Fruit fly (Drosophila melanogaster) whole organism, embryonic: Measurements from ENCODE around the gene Smox.

ENCODE experiments used
- CG10462 ChIP-seq: fragments of 200-800 bp; sonication (Bioruptor generic); optimal IDR thresholded peaks from 2 replicates; lab custom pipeline; 2016; ENCODE audit warnings: missing biosample characterization, missing genetic modification characterization
- CG12104 ChIP-seq: fragments of 200-800 bp; sonication (Bioruptor generic); optimal IDR thresholded peaks from 3 replicates; lab custom pipeline; 2016; ENCODE audit warnings: missing biosample characterization, missing genetic modification characterization
- CG17359 ChIP-seq: fragments of 200-800 bp; sonication (Bioruptor generic); optimal IDR thresholded peaks from 3 replicates; lab custom pipeline; 2018; ENCODE audit warnings: missing biosample characterization, mild to moderate bottlenecking, missing genetic modification characterization, moderate library complexity
- CG17912 ChIP-seq: fragments of 200-800 bp; sonication (Bioruptor generic); optimal IDR thresholded peaks from 2 replicates; lab custom pipeline; 2018; ENCODE audit warnings: missing biosample characterization, mild to moderate bottlenecking, missing genetic modification characterization
- CG18476 ChIP-seq: fragments of 200-800 bp; sonication (Bioruptor generic); optimal IDR thresholded peaks from 2 replicates; lab custom pipeline; 2016; ENCODE audit warnings: missing biosample characterization, mild to moderate bottlenecking, missing genetic modification characterization
- CG2875 ChIP-seq: fragments of 200-800 bp; sonication (Bioruptor generic); optimal IDR thresholded peaks from 2 replicates; lab custom pipeline; 2017; ENCODE audit warnings: missing biosample characterization, mild to moderate bottlenecking, missing genetic modification characterization, missing genetic modification reagents
- CG31388 ChIP-seq: fragments of 200-800 bp; sonication (Bioruptor generic); optimal IDR thresholded peaks from 2 replicates; lab custom pipeline; 2016; ENCODE audit warnings: missing biosample characterization, missing genetic modification characterization
- CG3163 ChIP-seq: fragments of 200-800 bp; sonication (Bioruptor generic); optimal IDR thresholded peaks from 3 replicates; lab custom pipeline; 2016; ENCODE audit warnings: missing biosample characterization, missing genetic modification characterization
- CG33557 ChIP-seq: fragments of 200-800 bp; sonication (Bioruptor generic); optimal IDR thresholded peaks from 2 replicates; lab custom pipeline; 2019; ENCODE audit warnings: missing biosample characterization, mild to moderate bottlenecking, missing genetic modification characterization, moderate library complexity
- CG34376 ChIP-seq: fragments of 200-800 bp; sonication (Bioruptor generic); optimal IDR thresholded peaks from 2 replicates; lab custom pipeline; 2018; ENCODE audit warnings: missing biosample characterization, mild to moderate bottlenecking, missing genetic modification characterization
- CG3847 ChIP-seq: fragments of 200-800 bp; sonication (Bioruptor generic); IDR thresholded peaks from 2 replicates; pipeline ENCODE4 v1.3.6; 2022; ENCODE audit warnings: missing biosample characterization, missing genetic modification characterization
- CG7556 ChIP-seq: fragments of 200-800 bp; sonication (Bioruptor generic); optimal IDR thresholded peaks from 2 replicates; lab custom pipeline; 2017; ENCODE audit warnings: missing biosample characterization, mild to moderate bottlenecking, missing genetic modification characterization
- CG7987 ChIP-seq: fragments of 200-800 bp; sonication (Bioruptor generic); optimal IDR thresholded peaks from 2 replicates; lab custom pipeline; 2018; ENCODE audit warnings: missing biosample characterization, mild to moderate bottlenecking, missing genetic modification characterization, moderate library complexity
- CG8388 ChIP-seq: fragments of 200-800 bp; sonication (Bioruptor generic); optimal IDR thresholded peaks from 2 replicates; lab custom pipeline; 2019; ENCODE audit warnings: missing biosample characterization, mild to moderate bottlenecking, missing genetic modification characterization, moderate library complexity
- Hand ChIP-seq: fragments of 200-800 bp; sonication (Bioruptor generic); optimal IDR thresholded peaks from 2 replicates; lab custom pipeline; 2017; ENCODE audit warnings: mild to moderate bottlenecking, missing biosample characterization, missing genetic modification reagents, missing genetic modification characterization
- Hr78 ChIP-seq, 2 experiments: fragments of 200-800 bp in 1 of 2; fragments of >200 bp in 1 of 2; sonication (Bioruptor generic) in 1 of 2; optimal IDR thresholded peaks; 2 replicates each; lab custom pipeline; 2017 to 2019; ENCODE audit warnings: missing biosample characterization in 2 of 2, missing genetic modification characterization in 2 of 2, mild to moderate bottlenecking in 1 of 2, moderate library complexity in 1 of 2
- Mrtf ChIP-seq: fragments of 200-800 bp; sonication (Bioruptor generic); IDR thresholded peaks from 3 replicates; pipeline ENCODE4 v1.3.6; 2022; ENCODE audit warnings: missing biosample characterization, missing genetic modification characterization
- NK7.1 ChIP-seq: fragments of 200-800 bp; sonication (Bioruptor generic); optimal IDR thresholded peaks from 3 replicates; lab custom pipeline; 2016; ENCODE audit warnings: missing biosample characterization, missing genetic modification characterization
- Pdp1 ChIP-seq, 2 experiments: fragments of 200-800 bp; sonication (Bioruptor generic); optimal IDR thresholded peaks; 3 replicates each; lab custom pipeline; 2016; ENCODE audit warnings: missing biosample characterization in 2 of 2, missing genetic modification characterization in 2 of 2, mild to moderate bottlenecking in 1 of 2, moderate library complexity in 1 of 2
- Poxn ChIP-seq: fragments of 200-800 bp; sonication (Bioruptor generic); IDR thresholded peaks from 2 replicates; pipeline ENCODE4 v1.3.6; 2022; ENCODE audit warnings: missing biosample characterization, missing genetic modification characterization
- Rfx ChIP-seq: fragments of 200-800 bp; sonication (Bioruptor generic); IDR thresholded peaks from 2 replicates; pipeline ENCODE4 v1.3.6; 2022; ENCODE audit warnings: missing biosample characterization, missing genetic modification characterization
- Scr ChIP-seq: fragments of 200-800 bp; sonication (Bioruptor generic); IDR thresholded peaks from 2 replicates; pipeline ENCODE4 v1.3.6; 2022; ENCODE audit warnings: missing biosample characterization, missing genetic modification characterization; ENCODE audit not compliant: partially characterized antibody
- Side ChIP-seq: fragments of 200-800 bp; sonication (Bioruptor generic); optimal IDR thresholded peaks from 2 replicates; lab custom pipeline; 2016; ENCODE audit warnings: missing biosample characterization, missing genetic modification characterization
- Vsx1 ChIP-seq: fragments of 200-800 bp; sonication (Bioruptor generic); optimal IDR thresholded peaks from 2 replicates; lab custom pipeline; 2017; ENCODE audit warnings: missing biosample characterization, mild to moderate bottlenecking, missing genetic modification characterization, missing genetic modification reagents
- aop ChIP-seq: fragments of 200-800 bp; sonication (Bioruptor generic); IDR thresholded peaks from 2 replicates; pipeline ENCODE4 v1.3.6; 2022; ENCODE audit warnings: missing biosample characterization, missing genetic modification characterization
- ap ChIP-seq: fragments of 200-800 bp; sonication (Bioruptor generic); IDR thresholded peaks from 2 replicates; pipeline ENCODE4 v1.3.6; 2022; ENCODE audit warnings: missing biosample characterization, missing genetic modification characterization
- ase ChIP-seq: fragments of 200-800 bp; sonication (Bioruptor generic); IDR thresholded peaks from 3 replicates; pipeline ENCODE4 v1.3.6; 2022; ENCODE audit warnings: missing biosample characterization, missing genetic modification characterization
- da ChIP-seq: fragments of 200-800 bp; sonication (Bioruptor generic); optimal IDR thresholded peaks from 2 replicates; lab custom pipeline; 2016; ENCODE audit warnings: missing biosample characterization, missing genetic modification characterization
- en ChIP-seq: fragments of 200-800 bp; sonication (Bioruptor generic); optimal IDR thresholded peaks from 2 replicates; lab custom pipeline; 2016; ENCODE audit warnings: missing biosample characterization, missing genetic modification characterization
- gsb ChIP-seq: fragments of 200-800 bp; sonication (Bioruptor generic); IDR thresholded peaks from 2 replicates; pipeline ENCODE4 v1.3.6; 2022; ENCODE audit warnings: missing biosample characterization, missing genetic modification characterization
- hth ChIP-seq: fragments of >200 bp; optimal IDR thresholded peaks from 2 replicates; lab custom pipeline; 2017; ENCODE audit warnings: inconsistent platforms
- jigr1 ChIP-seq: fragments of 200-800 bp; sonication (Bioruptor generic); IDR thresholded peaks from 3 replicates; pipeline ENCODE4 v1.3.6; 2022; ENCODE audit warnings: missing biosample characterization, missing genetic modification characterization
- knrl ChIP-seq: fragments of 200-800 bp; sonication (Bioruptor generic); IDR thresholded peaks from 3 replicates; pipeline ENCODE4 v1.3.6; 2022; ENCODE audit warnings: missing biosample characterization, missing genetic modification characterization; ENCODE audit not compliant: partially characterized antibody
- lab ChIP-seq: fragments of 200-800 bp; sonication (Bioruptor generic); optimal IDR thresholded peaks from 3 replicates; lab custom pipeline; 2017; ENCODE audit warnings: missing biosample characterization, missing genetic modification characterization, mild to moderate bottlenecking, moderate library complexity, missing genetic modification reagents
- lmd ChIP-seq: fragments of 200-800 bp; sonication (Bioruptor generic); IDR thresholded peaks from 2 replicates; pipeline ENCODE4 v1.3.6; 2022; ENCODE audit warnings: missing biosample characterization, missing genetic modification characterization
- lola ChIP-seq, 3 experiments: fragments of >200 bp in 2 of 3; fragments of 200-800 bp in 1 of 3; sonication (Bioruptor generic) in 1 of 3; optimal IDR thresholded peaks; 2 replicates each; lab custom pipeline; 2017 to 2019; ENCODE audit warnings: missing biosample characterization in 3 of 3, missing genetic modification characterization in 3 of 3, mild to moderate bottlenecking in 1 of 3, moderate library complexity in 1 of 3
- mam ChIP-seq: fragments of 200-800 bp; sonication (Bioruptor generic); optimal IDR thresholded peaks from 3 replicates; lab custom pipeline; 2016; ENCODE audit warnings: missing biosample characterization, missing genetic modification characterization
- odd ChIP-seq: fragments of 200-800 bp; sonication (Bioruptor generic); optimal IDR thresholded peaks from 2 replicates; lab custom pipeline; 2017; ENCODE audit warnings: missing biosample characterization, mild to moderate bottlenecking, missing genetic modification characterization
- pan ChIP-seq, 4 experiments: fragments of >200 bp in 3 of 4; fragments of 200-800 bp in 1 of 4; sonication (Bioruptor generic) in 1 of 4; optimal IDR thresholded peaks in 3 of 4; IDR thresholded peaks in 1 of 4; 2 replicates each; pipeline versions ENCODE4 v1.3.6 to Lab custom; 2017 to 2022; ENCODE audit warnings: missing biosample characterization in 2 of 4, missing genetic modification characterization in 2 of 4, mixed read lengths in 1 of 4
- pnt ChIP-seq: fragments of 200-800 bp; sonication (Bioruptor generic); optimal IDR thresholded peaks from 3 replicates; lab custom pipeline; 2016; ENCODE audit warnings: missing biosample characterization, missing genetic modification characterization
- ro ChIP-seq: fragments of 200-800 bp; sonication (Bioruptor generic); IDR thresholded peaks from 2 replicates; pipeline ENCODE4 v1.3.6; 2022; ENCODE audit warnings: missing biosample characterization, missing genetic modification characterization
- schlank ChIP-seq: fragments of 200-800 bp; sonication (Bioruptor generic); optimal IDR thresholded peaks from 2 replicates; lab custom pipeline; 2018; ENCODE audit warnings: missing biosample characterization, mild to moderate bottlenecking, missing genetic modification characterization
- ssp ChIP-seq: fragments of 200-800 bp; sonication (Bioruptor generic); IDR thresholded peaks from 2 replicates; pipeline ENCODE4 v1.3.6; 2022; ENCODE audit warnings: missing biosample characterization, missing genetic modification characterization
- stc ChIP-seq: fragments of 200-800 bp; sonication (Bioruptor generic); IDR thresholded peaks from 2 replicates; pipeline ENCODE4 v1.3.6; 2022; ENCODE audit warnings: missing biosample characterization, missing genetic modification characterization
- tin ChIP-seq: fragments of 200-800 bp; sonication (Bioruptor generic); optimal IDR thresholded peaks from 3 replicates; lab custom pipeline; 2016; ENCODE audit warnings: missing biosample characterization, missing genetic modification characterization
- trem ChIP-seq: fragments of 200-800 bp; optimal IDR thresholded peaks from 3 replicates; lab custom pipeline; 2019; ENCODE audit warnings: missing biosample characterization, mild to moderate bottlenecking, missing genetic modification characterization, moderate library complexity
- vnd ChIP-seq: fragments of 200-800 bp; sonication (Bioruptor generic); IDR thresholded peaks from 3 replicates; pipeline ENCODE4 v1.3.6; 2022; ENCODE audit warnings: missing biosample characterization, missing genetic modification characterization; ENCODE audit not compliant: partially characterized antibody
- zen2 ChIP-seq: fragments of 200-800 bp; sonication (Bioruptor generic); IDR thresholded peaks from 3 replicates; pipeline ENCODE4 v1.3.6; 2022; ENCODE audit warnings: missing biosample characterization, missing genetic modification characterization; ENCODE audit not compliant: partially characterized antibody

Smox gene

dm6 chrX:8100026-8100825, 41.9 kb downstream of the Smox start (continued):
- no peak for TF ChIP-seq CG33557 (GFP tag; lab: Kevin White, UChicago)
- peak; percentile 51 for TF ChIP-seq pnt
- TF ChIP-seq zen2 (GFP tag; lab: Robert Waterston, UW), result no peak
- peak; percentile 67 for TF ChIP-seq CG34376 (GFP tag; lab: Kevin White, UChicago)
- peak; percentile 81 for TF ChIP-seq CG8388 (GFP tag; lab: Kevin White, UChicago)
- peak; percentile 67; the same call in 1 of the 3 replicates for TF ChIP-seq jigr1
- TF ChIP-seq knrl, result no peak
- TF ChIP-seq odd (GFP tag; lab: Kevin White, UChicago), result peak; percentile 66
- TF ChIP-seq da (GFP tag; lab: Kevin White, UChicago), result no peak
- peak; percentile 81 for TF ChIP-seq CG3847 (GFP tag; lab: Robert Waterston, UW)
- TF ChIP-seq mam (GFP tag; lab: Kevin White, UChicago), result peak; percentile 70
- peak; percentile 52 for TF ChIP-seq Poxn
- TF ChIP-seq vnd (GFP tag; lab: Robert Waterston, UW), result no peak
- TF ChIP-seq gsb (GFP tag; lab: Robert Waterston, UW), result peak; percentile 78
- TF ChIP-seq en, result no peak
- TF ChIP-seq CG3163 (GFP tag; lab: Kevin White, UChicago), result no peak
- peak; percentile 79 for TF ChIP-seq CG2875 (GFP tag; lab: Kevin White, UChicago)
- TF ChIP-seq aop, result no peak
- TF ChIP-seq Vsx1 (GFP tag; lab: Kevin White, UChicago), result peak; percentile 62
- TF ChIP-seq CG7556, result peak; percentile 89
- no peak for TF ChIP-seq CG17912
- peak; percentile 77 for TF ChIP-seq tin (GFP tag; lab: Kevin White, UChicago)
- peak; percentile 95 for TF ChIP-seq lab
- peak; percentile 88 for TF ChIP-seq stc
- TF ChIP-seq lmd (GFP tag; lab: Robert Waterston, UW), result peak; percentile 85
- TF ChIP-seq CG12104, result peak; percentile 68
- no peak for TF ChIP-seq hth (lab: Kevin White, UChicago)
- TF ChIP-seq schlank (tag; lab: Kevin White, UChicago), result peak; percentile 43
- peak; percentile 78; the same call in 2 of the 3 replicates for TF ChIP-seq Mrtf (GFP tag; lab: Robert Waterston, UW)
- peak; percentile 87 for TF ChIP-seq Rfx
- TF ChIP-seq ap (GFP tag; lab: Robert Waterston, UW), result peak; percentile 82
- peak; percentile 57 for TF ChIP-seq Side (GFP tag; lab: Kevin White, UChicago)
- TF ChIP-seq trem, result peak; percentile 50
- TF ChIP-seq Scr (GFP tag; lab: Robert Waterston, UW), result no peak
- peak; percentile 69 for TF ChIP-seq CG18476 (GFP tag; lab: Kevin White, UChicago)
- no peak for TF ChIP-seq pan (optimal IDR thresholded peaks at IDR 0.05; lab: Kevin White, UChicago)
- peak in 1 of 2 experiments; percentile 88 for TF ChIP-seq pan (GFP tag; optimal IDR thresholded peaks at IDR 0.05 in 1 of 2, IDR thresholded peaks at IDR 0.05 in 1 of 2)
- peak in 1 of 2 experiments; percentile 38 for TF ChIP-seq Hr78 (GFP tag; optimal IDR thresholded peaks at IDR 0.05; lab: Kevin White, UChicago)
- TF ChIP-seq CG10462 (GFP tag; lab: Kevin White, UChicago), result peak; percentile 39
- TF ChIP-seq lola (GFP tag; optimal IDR thresholded peaks at IDR 0.05; lab: Kevin White, UChicago), result peak in 1 of 3 experiments; percentile 64
- peak; percentile 58 for TF ChIP-seq ssp (GFP tag; lab: Robert Waterston, UW)
- peak; percentile 59 for TF ChIP-seq Pdp1 (GFP tag; optimal IDR thresholded peaks at IDR 0.05; lab: Kevin White, UChicago)
- 0 out of 2 replicates have a peak, but pooled peaks have one; percentile 41 for TF ChIP-seq ro
- peak; percentile 59 for TF ChIP-seq CG7987 (GFP tag; lab: Kevin White, UChicago)
- TF ChIP-seq CG31388 (GFP tag; lab: Kevin White, UChicago), result peak; percentile 59
- TF ChIP-seq Hand (GFP tag; lab: Kevin White, UChicago), result peak; percentile 84
- TF ChIP-seq ase (GFP tag; lab: Robert Waterston, UW), result peak; percentile 75
- peak; percentile 90 for TF ChIP-seq CG17359
- peak; percentile 40 for TF ChIP-seq NK7.1 (GFP tag; lab: Kevin White, UChicago)
